Fruit fly (Drosophila melanogaster): ENCODE results near the gene CG32432.

- no peak for TF ChIP-seq CTCF (optimal IDR thresholded peaks at IDR 0.05)
- no peak for TF ChIP-seq CG8478 (optimal IDR thresholded peaks at IDR 0.05)
Observed at dm6 chr3L:20917025-20917691, 32.2 kb upstream of the CG32432 start.

All from S2 (cell line).